Worm (Caenorhabditis elegans) whole organism, L4 larva: Measurements from ENCODE around the gene atg-18.

Experiments used
- D1046.2 ChIP-seq: fragments of 200-800 bp; sonication (Bioruptor generic); IDR thresholded peaks from 2 replicates; pipeline ENCODE4 v1.3.6; 2022; ENCODE audit warnings: missing genetic modification characterization, missing compliant biosample characterization
- F37D6.2 ChIP-seq: sonication (generic microtip); optimal IDR thresholded peaks from 2 replicates; lab custom pipeline; 2016; ENCODE audit warnings: mild to moderate bottlenecking, missing genetic modification characterization, missing compliant biosample characterization
- F49E8.2 ChIP-seq: sonication (generic microtip); optimal IDR thresholded peaks from 2 replicates; lab custom pipeline; 2016; ENCODE audit warnings: missing compliant biosample characterization, mild to moderate bottlenecking, missing genetic modification characterization, borderline replicate concordance
- T26A8.4 ChIP-seq: fragments of 200-800 bp; sonication (Bioruptor generic); IDR thresholded peaks from 2 replicates; pipeline ENCODE4 v1.3.6; 2022; ENCODE audit warnings: missing genetic modification characterization, missing compliant biosample characterization
- Y105C5A.15 ChIP-seq: fragments of 200-800 bp; sonication (Bioruptor generic); IDR thresholded peaks from 2 replicates; pipeline ENCODE4 v1.3.6; 2022; ENCODE audit warnings: missing genetic modification characterization, missing compliant biosample characterization
- Y48G9A.11 ChIP-seq: fragments of 200-800 bp; sonication (Bioruptor generic); IDR thresholded peaks from 2 replicates; pipeline ENCODE4 v1.3.6; 2022; ENCODE audit warnings: missing genetic modification reagents, missing genetic modification characterization, missing compliant biosample characterization
- Y5F2A.4 ChIP-seq: fragments of 200-800 bp; sonication (Bioruptor generic); optimal IDR thresholded peaks from 2 replicates; lab custom pipeline; 2018; ENCODE audit warnings: mild to moderate bottlenecking, missing genetic modification characterization, missing compliant biosample characterization
- Y75B8A.6 ChIP-seq: fragments of 200-800 bp; sonication (Bioruptor generic); IDR thresholded peaks from 2 replicates; pipeline ENCODE4 v1.3.6; 2022; ENCODE audit warnings: missing genetic modification reagents, missing genetic modification characterization, missing compliant biosample characterization
- ZK546.5 ChIP-seq, 2 experiments: sonication (generic microtip); optimal IDR thresholded peaks; 2 replicates each; lab custom pipeline; 2017; ENCODE audit warnings: missing biosample characterization in 2 of 2, missing genetic modification characterization in 2 of 2
- aly-2 ChIP-seq: sonication (generic microtip); optimal IDR thresholded peaks from 2 replicates; lab custom pipeline; 2018; ENCODE audit warnings: missing biosample characterization, missing genetic modification characterization
- ceh-20 ChIP-seq: fragments of 200-800 bp; sonication (Bioruptor generic); IDR thresholded peaks from 2 replicates; pipeline ENCODE4 v1.3.6; 2022; ENCODE audit warnings: missing genetic modification reagents, missing genetic modification characterization, missing compliant biosample characterization
- ceh-28 ChIP-seq: fragments of 150-350 bp; optimal IDR thresholded peaks from 2 replicates; lab custom pipeline; 2014; ENCODE audit warnings: missing biosample characterization, missing genetic modification reagents, missing genetic modification characterization
- ceh-44 ChIP-seq: fragments of 200-800 bp; sonication (Bioruptor generic); IDR thresholded peaks from 2 replicates; pipeline ENCODE4 v1.3.6; 2022; ENCODE audit warnings: missing genetic modification reagents, missing genetic modification characterization, missing compliant biosample characterization
- ceh-62 ChIP-seq: sonication (generic microtip); optimal IDR thresholded peaks from 2 replicates; lab custom pipeline; 2017; ENCODE audit warnings: missing biosample characterization, missing genetic modification characterization
- ceh-82 ChIP-seq: sonication (generic microtip); optimal IDR thresholded peaks from 2 replicates; lab custom pipeline; 2017; ENCODE audit warnings: missing biosample characterization, missing genetic modification characterization
- daf-16 ChIP-seq, 3 experiments: sonication (generic microtip); optimal IDR thresholded peaks; 2 replicates each; lab custom pipeline; 2016 to 2017; ENCODE audit warnings: missing genetic modification characterization in 3 of 3, missing genetic modification reagents in 3 of 3, mild to moderate bottlenecking in 2 of 3, missing compliant biosample characterization in 2 of 3, missing biosample characterization in 1 of 3, moderate library complexity in 1 of 3
- daf-19 ChIP-seq: fragments of 200-800 bp; sonication (Bioruptor generic); conservative IDR thresholded peaks from 2 replicates; pipeline ENCODE4 v1.3.6; 2022; ENCODE audit warnings: missing genetic modification characterization, missing compliant biosample characterization
- dmd-6 ChIP-seq: fragments of 200-800 bp; sonication (Bioruptor generic); IDR thresholded peaks from 2 replicates; pipeline ENCODE4 v1.3.6; 2022; ENCODE audit warnings: missing genetic modification reagents, missing genetic modification characterization, missing compliant biosample characterization
- dmd-8 ChIP-seq: fragments of 200-800 bp; sonication (Bioruptor generic); IDR thresholded peaks from 2 replicates; pipeline ENCODE4 v1.3.6; 2022; ENCODE audit warnings: missing genetic modification characterization, missing compliant biosample characterization
- dmd-9 ChIP-seq: fragments of 200-800 bp; sonication (Bioruptor generic); IDR thresholded peaks from 2 replicates; pipeline ENCODE4 v1.3.6; 2022; ENCODE audit warnings: missing genetic modification reagents, missing genetic modification characterization, missing compliant biosample characterization
- dpl-1 ChIP-seq: fragments of 150-350 bp; optimal IDR thresholded peaks from 2 replicates; lab custom pipeline; 2014; ENCODE audit warnings: missing biosample characterization, missing genetic modification reagents, missing genetic modification characterization
- duxl-1 ChIP-seq: sonication (generic microtip); optimal IDR thresholded peaks from 2 replicates; lab custom pipeline; 2016; ENCODE audit warnings: mild to moderate bottlenecking, missing genetic modification characterization, moderate library complexity, missing compliant biosample characterization; ENCODE audit not compliant: poor library complexity
- egl-43 ChIP-seq: fragments of 200-800 bp; sonication (Bioruptor generic); IDR thresholded peaks from 2 replicates; pipeline ENCODE4 v1.3.6; 2022; ENCODE audit warnings: missing genetic modification reagents, missing genetic modification characterization, missing compliant biosample characterization
- hlh-30 ChIP-seq: sonication (generic microtip); optimal IDR thresholded peaks from 2 replicates; lab custom pipeline; 2017; ENCODE audit warnings: antibody characterized with exemption, mild to moderate bottlenecking, missing genetic modification characterization, missing compliant biosample characterization; ENCODE audit not compliant: insufficient read depth
- lim-7 ChIP-seq: fragments of 200-800 bp; sonication (Bioruptor generic); IDR thresholded peaks from 2 replicates; pipeline ENCODE4 v1.3.6; 2022; ENCODE audit warnings: missing genetic modification characterization, missing compliant biosample characterization
- lin-38 ChIP-seq: fragments of 200-800 bp; sonication (Bioruptor generic); IDR thresholded peaks from 2 replicates; pipeline ENCODE4 v1.3.6; 2022; ENCODE audit warnings: missing genetic modification reagents, missing genetic modification characterization, missing compliant biosample characterization
- lin-39 ChIP-seq: fragments of 150-350 bp; optimal IDR thresholded peaks from 2 replicates; lab custom pipeline; 2014; ENCODE audit warnings: missing biosample characterization, missing genetic modification reagents, missing genetic modification characterization
- lir-3 ChIP-seq: sonication (generic microtip); optimal IDR thresholded peaks from 2 replicates; lab custom pipeline; 2016; ENCODE audit warnings: mild to moderate bottlenecking, missing genetic modification characterization, missing compliant biosample characterization
- madf-9 ChIP-seq: fragments of 200-800 bp; sonication (Bioruptor generic); conservative IDR thresholded peaks from 2 replicates; pipeline ENCODE4 v1.3.6; 2022; ENCODE audit warnings: missing genetic modification reagents, missing genetic modification characterization, missing compliant biosample characterization
- mdt-29 ChIP-seq: fragments of 200-800 bp; sonication (Bioruptor generic); IDR thresholded peaks from 2 replicates; pipeline ENCODE4 v1.3.6; 2022; ENCODE audit warnings: missing genetic modification reagents, missing genetic modification characterization, missing compliant biosample characterization
- mes-2 ChIP-seq: sonication (generic microtip); optimal IDR thresholded peaks from 2 replicates; lab custom pipeline; 2016; ENCODE audit warnings: missing genotype, mild to moderate bottlenecking, missing genetic modification characterization, missing compliant biosample characterization; ENCODE audit not compliant: poor library complexity, severe bottlenecking
- mxl-2 ChIP-seq: fragments of 200-800 bp; sonication (Bioruptor generic); conservative IDR thresholded peaks from 2 replicates; pipeline ENCODE4 v1.3.6; 2022; ENCODE audit warnings: missing genetic modification reagents, missing genetic modification characterization, missing compliant biosample characterization
- nhr-111 ChIP-seq: fragments of 200-800 bp; sonication (Bioruptor generic); optimal IDR thresholded peaks from 2 replicates; lab custom pipeline; 2018; ENCODE audit warnings: mild to moderate bottlenecking, missing genetic modification characterization, missing compliant biosample characterization
- php-3 ChIP-seq: fragments of 200-800 bp; sonication (Bioruptor generic); IDR thresholded peaks from 2 replicates; pipeline ENCODE4 v1.3.6; 2022; ENCODE audit warnings: missing genetic modification reagents, missing genetic modification characterization, missing compliant biosample characterization
- rbr-2 ChIP-seq: sonication (generic microtip); optimal IDR thresholded peaks from 2 replicates; lab custom pipeline; 2016; ENCODE audit warnings: missing genotype, missing genetic modification characterization, missing compliant biosample characterization
- set-16 ChIP-seq: fragments of 200-800 bp; sonication (Bioruptor generic); IDR thresholded peaks from 2 replicates; pipeline ENCODE4 v1.3.6; 2022; ENCODE audit warnings: missing genetic modification reagents, missing genetic modification characterization, missing compliant biosample characterization
- snpc-1.2 ChIP-seq: fragments of 200-800 bp; sonication (Bioruptor generic); IDR thresholded peaks from 2 replicates; pipeline ENCODE4 v1.3.6; 2022; ENCODE audit warnings: missing genetic modification reagents, missing genetic modification characterization, missing compliant biosample characterization
- snpc-4 ChIP-seq: fragments of 150-350 bp; optimal IDR thresholded peaks from 2 replicates; lab custom pipeline; 2014; ENCODE audit warnings: missing biosample characterization, missing genetic modification characterization
- spr-1 ChIP-seq: sonication (generic microtip); optimal IDR thresholded peaks from 2 replicates; lab custom pipeline; 2016; ENCODE audit warnings: mild to moderate bottlenecking, missing genetic modification characterization, missing compliant biosample characterization
- spr-3 ChIP-seq: fragments of 200-800 bp; sonication (Bioruptor generic); optimal IDR thresholded peaks from 2 replicates; lab custom pipeline; 2018; ENCODE audit warnings: mild to moderate bottlenecking, missing genetic modification characterization, missing compliant biosample characterization
- tra-1 ChIP-seq: fragments of 200-800 bp; sonication (Bioruptor generic); IDR thresholded peaks from 2 replicates; pipeline ENCODE4 v1.3.6; 2022; ENCODE audit warnings: missing genetic modification reagents, missing genetic modification characterization, missing compliant biosample characterization
- unc-130 ChIP-seq: sonication (generic microtip); optimal IDR thresholded peaks from 2 replicates; lab custom pipeline; 2016; ENCODE audit warnings: missing genetic modification reagents, missing genetic modification characterization, missing compliant biosample characterization
- unc-62 ChIP-seq, 3 experiments: fragments of 150-350 bp in 1 of 3; sonication (generic microtip); optimal IDR thresholded peaks in 2 of 3; peaks in 1 of 3; 1 replicate in 1 of 3; 2 replicates in 2 of 3; lab custom pipeline; 2014 to 2017; ENCODE audit warnings: missing biosample characterization in 3 of 3, missing genetic modification characterization in 3 of 3, missing genetic modification reagents in 3 of 3, missing genotype in 1 of 3
- zfp-3 ChIP-seq: fragments of 200-800 bp; sonication (Bioruptor generic); conservative IDR thresholded peaks from 2 replicates; pipeline ENCODE4 v1.3.6; 2022; ENCODE audit warnings: missing genetic modification reagents, missing genetic modification characterization, missing compliant biosample characterization
- zip-2 ChIP-seq: fragments of 150-350 bp; optimal IDR thresholded peaks from 2 replicates; lab custom pipeline; 2014; ENCODE audit warnings: missing biosample characterization, missing genetic modification characterization
- ztf-7 ChIP-seq: fragments of 150-350 bp; optimal IDR thresholded peaks from 2 replicates; lab custom pipeline; 2014; ENCODE audit warnings: missing biosample characterization, missing genetic modification characterization

atg-18 gene

ce11 chrV:8610633-8611404, 20.3 kb downstream of the atg-18 start, which contains the start of gene fip-4 (continued):
- TF ChIP-seq lir-3 (tag; lab: Kevin White, UChicago) = no peak
- TF ChIP-seq mdt-29 (GFP tag; lab: Robert Waterston, UW) = no peak
- no peak for TF ChIP-seq nhr-111 (GFP tag; lab: Kevin White, UChicago)
- no peak for TF ChIP-seq rbr-2
- no peak for TF ChIP-seq egl-43
- TF ChIP-seq ceh-20 (GFP tag; lab: Robert Waterston, UW) = no peak
- no peak for TF ChIP-seq unc-62 (GFP tag; optimal IDR thresholded peaks at IDR 0.05 in 1 of 2; lab: Kevin White, UChicago)
- no peak for TF ChIP-seq unc-62 (tag; optimal IDR thresholded peaks at IDR 0.05; lab: Kevin White, UChicago)
- no peak for TF ChIP-seq zip-2
- peak; percentile 60 for TF ChIP-seq dmd-6 (GFP tag; lab: Robert Waterston, UW)
- TF ChIP-seq madf-9 (GFP tag; lab: Robert Waterston, UW) = no peak
- TF ChIP-seq T26A8.4 = no peak
- no peak for TF ChIP-seq F49E8.2 (tag; lab: Kevin White, UChicago)
- no peak for TF ChIP-seq dmd-9
- no peak for TF ChIP-seq D1046.2 (GFP tag; lab: Robert Waterston, UW)
- TF ChIP-seq Y48G9A.11 (GFP tag; lab: Robert Waterston, UW) = no peak
- no peak for TF ChIP-seq lim-7
- no peak for TF ChIP-seq aly-2 (tag; lab: Kevin White, UChicago)
- TF ChIP-seq dmd-8 = no peak
- TF ChIP-seq unc-130 = no peak
- no peak for TF ChIP-seq set-16 (GFP tag; lab: Robert Waterston, UW)
- no peak for TF ChIP-seq daf-19
- no peak for TF ChIP-seq php-3

ce11 chrV:8609776-8610529, 21.2 kb downstream of the atg-18 start:
- TF ChIP-seq mxl-2 (no peak), ceh-28 (tag; lab: Kevin White, UChicago) (no peak), Y105C5A.15 (GFP tag; lab: Robert Waterston, UW) (no peak), tra-1 (GFP tag; lab: Robert Waterston, UW) (no peak), ceh-62 (tag; lab: Kevin White, UChicago) (no peak), daf-16 (GFP tag; optimal IDR thresholded peaks at IDR 0.05; lab: Kevin White, UChicago) (no peak), daf-16 (tag; optimal IDR thresholded peaks at IDR 0.05; lab: Kevin White, UChicago) (peak; percentile 15), ceh-44 (GFP tag; lab: Robert Waterston, UW) (no peak), dmd-8 (no peak), ZK546.5 (tag; optimal IDR thresholded peaks at IDR 0.05; lab: Kevin White, UChicago) (no peak), F37D6.2 (tag; lab: Kevin White, UChicago) (no peak), Y5F2A.4 (no peak), ceh-20 (GFP tag; lab: Robert Waterston, UW) (no peak), Y75B8A.6 (no peak), dpl-1 (GFP tag; lab: Kevin White, UChicago) (no peak), egl-43 (peak; percentile 24; the same call in 1 of the 2 replicates), F49E8.2 (tag; lab: Kevin White, UChicago) (no peak), lim-7 (no peak), duxl-1 (tag; lab: Kevin White, UChicago) (no peak), lin-38 (peak; percentile 15; the same call in 1 of the 2 replicates), snpc-1.2 (GFP tag; lab: Robert Waterston, UW) (no peak), snpc-4 (tag; lab: Kevin White, UChicago) (no peak), zfp-3 (no peak), ceh-82 (tag; lab: Kevin White, UChicago) (no peak), spr-3 (GFP tag; lab: Kevin White, UChicago) (no peak), spr-1 (tag; lab: Kevin White, UChicago) (no peak), rbr-2 (peak; percentile 22), aly-2 (tag; lab: Kevin White, UChicago) (no peak), mes-2 (tag; lab: Kevin White, UChicago) (peak; percentile 26), ztf-7 (tag; lab: Kevin White, UChicago) (no peak), hlh-30 (peak; percentile 96), lin-39 (tag; lab: Kevin White, UChicago) (no peak)
